Worm (Caenorhabditis elegans): Measurements from ENCODE around the gene F43G6.8.
A peak's percentile ranks its signal among the peaks of the same experiment; 100 is the strongest.

The F43G6.8 gene

DNA sequence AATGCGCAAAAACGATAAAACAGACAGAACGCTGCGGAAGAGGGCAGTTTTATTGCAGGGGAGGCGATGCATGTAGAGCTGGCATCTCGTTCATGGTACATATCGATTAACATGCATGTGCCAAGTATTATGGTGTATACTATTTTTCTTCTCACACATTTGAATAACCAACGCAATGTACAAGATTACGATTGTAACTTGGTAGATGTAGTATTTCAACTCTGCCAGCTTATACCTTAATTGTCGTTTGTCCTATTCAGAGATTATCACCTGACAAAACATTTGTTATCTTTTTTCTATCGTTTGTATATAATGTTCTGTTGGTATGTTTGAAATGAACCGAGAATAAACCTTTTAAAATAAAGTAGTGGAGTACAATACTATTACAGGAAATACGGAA is 16.0 kb upstream of the F43G6.8 start, which contains the start of gene pes-5:
pes-5 (minus strand) TSS at position 101 of the 400 bp plus-strand sequence.
- TF ChIP-seq ceh-58 (GFP tag; IDR thresholded peaks at IDR 0.05), result no peak
- TF ChIP-seq ccch-3 (GFP tag; optimal IDR thresholded peaks at IDR 0.05), result no peak
- TF ChIP-seq hlh-26 (GFP tag; conservative IDR thresholded peaks at IDR 0.05), result no peak
- no peak for TF ChIP-seq cebp-2 (GFP tag; IDR thresholded peaks at IDR 0.05)
- TF ChIP-seq nhr-120 (GFP tag; IDR thresholded peaks at IDR 0.05), result no peak
- no peak for TF ChIP-seq madf-3 (GFP tag; IDR thresholded peaks at IDR 0.05)

DNA sequence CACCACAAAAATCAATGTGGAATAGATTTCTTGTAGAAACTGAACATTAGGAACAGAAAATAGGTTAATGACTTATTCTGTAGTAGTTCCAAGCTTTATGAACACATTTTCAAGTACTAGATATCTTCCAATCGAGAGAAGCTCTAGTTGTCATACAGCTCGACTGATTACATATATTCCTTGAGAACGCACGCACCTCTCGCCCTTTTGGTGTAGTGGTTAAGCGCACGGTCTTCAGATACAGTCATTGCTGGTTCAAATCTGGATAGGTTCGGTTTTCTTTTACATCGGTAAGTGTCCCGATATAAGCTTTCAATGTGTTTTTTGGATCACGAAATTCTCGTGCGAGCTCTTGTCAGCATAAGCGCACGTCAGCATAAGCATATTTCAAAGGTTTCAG is 10.8 kb upstream of the F43G6.8 start:
- TF ChIP-seq tbp1 (GFP tag; optimal IDR thresholded peaks at IDR 0.05), result peak; percentile 65

DNA sequence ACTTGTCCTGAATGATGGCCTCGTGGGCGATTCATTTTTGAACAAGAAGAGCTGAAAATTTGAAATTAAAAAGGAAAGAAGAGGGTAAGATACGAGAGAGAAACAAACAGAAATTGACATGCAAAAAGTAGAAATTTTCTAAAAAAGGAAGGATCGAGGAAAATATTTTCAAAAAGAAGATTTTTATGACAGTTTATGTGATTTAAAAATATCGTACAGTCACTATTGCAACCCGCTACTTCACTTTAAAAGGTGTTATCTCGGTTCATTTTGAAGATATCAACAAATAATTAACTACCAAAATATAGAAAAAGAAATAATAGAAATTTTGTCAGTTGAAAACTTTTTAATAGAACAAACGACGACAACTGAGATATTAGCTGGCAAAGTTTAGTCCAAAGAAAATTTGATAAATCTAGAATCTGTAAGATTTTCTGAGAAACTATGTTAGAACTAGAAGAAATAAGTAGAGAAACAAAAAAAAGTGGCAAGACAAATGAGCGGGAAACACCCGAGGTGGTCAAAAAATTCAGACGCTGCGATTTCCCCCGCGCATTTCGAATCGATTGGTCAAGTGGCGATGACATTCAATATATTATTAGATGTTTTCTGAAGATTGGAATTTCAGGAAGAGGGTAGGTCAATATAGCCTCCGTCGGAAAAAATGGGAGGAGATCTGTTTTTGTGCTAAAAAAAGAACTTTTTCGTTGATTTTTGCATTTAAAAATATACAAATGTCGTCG is 9.8 kb upstream of the F43G6.8 start, which contains the start of gene Y6D1A.1:
Y6D1A.1 (minus strand) TSS at position 51 of the 743 bp plus-strand sequence.
- 0 out of 2 replicates have a peak, but pooled peaks have one; percentile 33 for TF ChIP-seq ekl-4 (GFP tag; IDR thresholded peaks at IDR 0.05)
- TF ChIP-seq efl-1 (GFP tag; optimal IDR thresholded peaks at IDR 0.05), result peak; percentile 90
- peak in 1 of 3 experiments; percentile 4 for TF ChIP-seq lin-35 (GFP tag; optimal IDR thresholded peaks at IDR 0.05)
- peak; percentile 68 for TF ChIP-seq ceh-91 (GFP tag; IDR thresholded peaks at IDR 0.05)
- TF ChIP-seq hsf-1 (GFP tag; IDR thresholded peaks at IDR 0.05), result 0 out of 2 replicates have a peak, but pooled peaks have one; percentile 62
- TF ChIP-seq lsl-1 (GFP tag; optimal IDR thresholded peaks at IDR 0.05), result peak; percentile 55
- TF ChIP-seq Y79H2A.3 (GFP tag; conservative IDR thresholded peaks at IDR 0.05), result no peak
- peak; percentile 28; the same call in 1 of the 2 replicates for TF ChIP-seq hmg-1.2 (GFP tag; IDR thresholded peaks at IDR 0.05)
- TF ChIP-seq madf-8 (GFP tag; conservative IDR thresholded peaks at IDR 0.05), result peak; percentile 80
- TF ChIP-seq K12H6.12 (tag; optimal IDR thresholded peaks at IDR 0.05), result no peak
- peak; percentile 50; the same call in 1 of the 2 replicates for TF ChIP-seq D2030.7 (GFP tag; IDR thresholded peaks at IDR 0.05)
- no peak for TF ChIP-seq hrde-1 (tag; optimal IDR thresholded peaks at IDR 0.05; ENCODE audit: borderline replicate concordance)
- no peak for TF ChIP-seq lir-1 (GFP tag; conservative IDR thresholded peaks at IDR 0.05)
- peak; percentile 59 for TF ChIP-seq xnd-1 (tag; optimal IDR thresholded peaks at IDR 0.05)
- no peak for TF ChIP-seq athp-1 (tag; optimal IDR thresholded peaks at IDR 0.05)
- peak; percentile 59; the same call in 1 of the 2 replicates for TF ChIP-seq madf-3 (GFP tag; IDR thresholded peaks at IDR 0.05)
- TF ChIP-seq dpl-1 (GFP tag; optimal IDR thresholded peaks at IDR 0.05), result peak; percentile 43
- TF ChIP-seq F33H1.4 (GFP tag; IDR thresholded peaks at IDR 0.05), result peak; percentile 59; the same call in 1 of the 2 replicates
- TF ChIP-seq madf-6 (GFP tag; IDR thresholded peaks at IDR 0.05), result peak; percentile 95
- TF ChIP-seq aptf-3 (GFP tag; IDR thresholded peaks at IDR 0.05), result no peak
- peak; percentile 17; the same call in 1 of the 2 replicates for TF ChIP-seq dox-1 (GFP tag; IDR thresholded peaks at IDR 0.05)

DNA sequence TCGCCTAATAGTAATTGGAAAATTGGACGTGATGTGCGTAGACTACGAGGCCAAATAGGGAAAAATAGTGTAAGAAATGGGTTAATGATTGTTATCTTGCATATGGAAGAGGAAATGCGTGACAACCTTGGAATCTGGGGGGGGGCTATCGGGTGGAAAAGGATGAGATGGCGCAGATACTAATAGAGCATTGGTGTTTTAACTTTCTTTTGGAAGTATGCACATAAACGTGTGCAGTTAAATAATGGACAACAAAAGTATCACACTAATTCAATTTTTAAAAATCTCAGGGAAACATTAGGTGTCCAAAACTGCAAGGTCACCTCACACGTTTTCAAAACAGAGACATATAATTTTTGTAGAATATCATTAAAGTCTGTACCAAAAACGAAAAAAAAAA is 5.9 kb upstream of the F43G6.8 start, which contains the start of gene Y6D1A.2:
Y6D1A.2 (minus strand) TSS at position 101 of the 400 bp plus-strand sequence.
- no peak for TF ChIP-seq ceh-27 (GFP tag; optimal IDR thresholded peaks at IDR 0.05)
- no peak for TF ChIP-seq ets-4 (GFP tag; optimal IDR thresholded peaks at IDR 0.05)
- no peak for TF ChIP-seq ZK185.1 (tag; optimal IDR thresholded peaks at IDR 0.05; ENCODE audit: poor library complexity, severe bottlenecking)
- no peak for TF ChIP-seq bed-2 (GFP tag; IDR thresholded peaks at IDR 0.05)
- TF ChIP-seq aptf-3 (GFP tag; IDR thresholded peaks at IDR 0.05), result no peak
- TF ChIP-seq B0035.1 (tag; optimal IDR thresholded peaks at IDR 0.05), result no peak
- TF ChIP-seq ama-1 (optimal IDR thresholded peaks at IDR 0.05), result no peak
- TF ChIP-seq ama-1 (GFP tag; optimal IDR thresholded peaks at IDR 0.05), result no peak
